Worm (Caenorhabditis elegans): ENCODE data around the gene Y26G10.6.

The Y26G10.6 gene

DNA sequence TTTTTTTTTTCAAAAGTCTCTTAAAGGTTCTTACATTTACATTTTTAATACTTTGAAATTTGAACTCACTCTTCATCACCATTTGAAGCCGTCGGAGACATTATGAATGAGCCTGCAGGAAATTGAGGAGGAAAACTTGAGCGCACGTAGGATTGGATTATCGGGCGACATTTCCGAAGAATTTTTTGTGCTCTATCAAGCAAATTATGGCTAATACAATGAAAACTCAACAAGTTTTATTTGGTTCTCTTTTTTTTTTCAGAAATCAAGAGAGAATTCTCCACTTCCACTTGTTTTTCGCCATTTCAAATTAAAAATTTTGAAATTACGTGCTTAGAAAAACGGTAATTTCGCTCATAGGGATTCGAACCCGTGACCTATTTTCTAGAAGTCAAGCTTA lies 32.1 kb upstream of the Y26G10.6 start, which contains the start of gene F59A1.12:
Gene F59A1.12, minus strand, starts transcription at position 101 of the 400 bp plus-strand sequence.
- TF ChIP-seq jun-1 (tag; optimal IDR thresholded peaks at IDR 0.05) (no peak), daf-12 (tag; optimal IDR thresholded peaks at IDR 0.05) (no peak), ama-1 (optimal IDR thresholded peaks at IDR 0.05) (no peak), hmg-11 (tag; optimal IDR thresholded peaks at IDR 0.05) (no peak), elt-3 (tag; optimal IDR thresholded peaks at IDR 0.05) (no peak), nhr-43 (tag; optimal IDR thresholded peaks at IDR 0.05; ENCODE audit: poor library complexity, severe bottlenecking) (no peak), egl-27 (tag; optimal IDR thresholded peaks at IDR 0.05) (no peak), lsy-12 (tag; optimal IDR thresholded peaks at IDR 0.05) (no peak), unc-62 (GFP tag; optimal IDR thresholded peaks at IDR 0.05) (no peak), nhr-28 (tag; optimal IDR thresholded peaks at IDR 0.05) (no peak), zag-1 (tag; optimal IDR thresholded peaks at IDR 0.05) (no peak), lin-15B (tag; optimal IDR thresholded peaks at IDR 0.05) (no peak)

DNA sequence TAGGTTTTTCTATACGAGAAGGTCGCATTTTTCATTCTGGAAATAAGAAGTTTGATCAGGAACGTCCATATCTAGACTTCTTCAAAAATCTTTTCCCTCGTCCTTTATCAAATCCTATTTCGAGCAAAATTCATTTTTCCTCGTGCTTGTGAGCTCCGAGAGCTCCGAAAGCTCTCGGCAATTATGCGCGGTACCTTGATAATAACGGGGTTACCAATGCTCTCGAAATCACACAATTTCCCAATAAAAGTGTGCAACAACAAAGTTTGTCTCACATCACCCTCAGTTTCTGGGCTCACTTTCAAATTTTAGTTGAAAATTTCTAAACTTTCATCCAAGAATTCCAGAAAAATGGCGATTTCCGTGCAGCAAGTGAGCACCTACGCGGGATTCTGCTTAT lies 31.2 kb upstream of the Y26G10.6 start, which contains the start of gene str-89:
Gene str-89, plus strand, starts transcription at position 301 of the 400 bp plus-strand sequence.
- TF ChIP-seq nhr-77 (tag; optimal IDR thresholded peaks at IDR 0.05) = no peak
- TF ChIP-seq eor-1 (tag; optimal IDR thresholded peaks at IDR 0.05) = no peak
- TF ChIP-seq R02D3.7 (tag; optimal IDR thresholded peaks at IDR 0.05) = no peak
- no peak for TF ChIP-seq elt-2 (tag; optimal IDR thresholded peaks at IDR 0.05)
- TF ChIP-seq nhr-28 (tag; optimal IDR thresholded peaks at IDR 0.05) = no peak
- no peak for TF ChIP-seq snpc-4 (tag; optimal IDR thresholded peaks at IDR 0.05)
- TF ChIP-seq ama-1 (optimal IDR thresholded peaks at IDR 0.05) = no peak
- TF ChIP-seq fkh-2 (tag; optimal IDR thresholded peaks at IDR 0.05) = no peak
- TF ChIP-seq nhr-43 (tag; optimal IDR thresholded peaks at IDR 0.05; ENCODE audit: poor library complexity, severe bottlenecking) = no peak
- no peak for TF ChIP-seq nhr-76 (tag; optimal IDR thresholded peaks at IDR 0.05)
- TF ChIP-seq pha-4 (tag; optimal IDR thresholded peaks at IDR 0.05) = no peak
- no peak for TF ChIP-seq lin-39 (tag; optimal IDR thresholded peaks at IDR 0.05)
- TF ChIP-seq nfya-1 (tag; optimal IDR thresholded peaks at IDR 0.05; ENCODE audit: insufficient read depth) = no peak
- no peak for TF ChIP-seq daf-12 (tag; optimal IDR thresholded peaks at IDR 0.05)
- no peak for TF ChIP-seq skn-1 (tag; optimal IDR thresholded peaks at IDR 0.05)
- TF ChIP-seq unc-62 (GFP tag; optimal IDR thresholded peaks at IDR 0.05) = no peak
- no peak for TF ChIP-seq nhr-25 (tag; optimal IDR thresholded peaks at IDR 0.05)
- TF ChIP-seq jun-1 (tag; optimal IDR thresholded peaks at IDR 0.05) = no peak
- no peak for TF ChIP-seq ceh-82 (tag; optimal IDR thresholded peaks at IDR 0.05)
- TF ChIP-seq tbx-2 (tag; optimal IDR thresholded peaks at IDR 0.05) = no peak

DNA sequence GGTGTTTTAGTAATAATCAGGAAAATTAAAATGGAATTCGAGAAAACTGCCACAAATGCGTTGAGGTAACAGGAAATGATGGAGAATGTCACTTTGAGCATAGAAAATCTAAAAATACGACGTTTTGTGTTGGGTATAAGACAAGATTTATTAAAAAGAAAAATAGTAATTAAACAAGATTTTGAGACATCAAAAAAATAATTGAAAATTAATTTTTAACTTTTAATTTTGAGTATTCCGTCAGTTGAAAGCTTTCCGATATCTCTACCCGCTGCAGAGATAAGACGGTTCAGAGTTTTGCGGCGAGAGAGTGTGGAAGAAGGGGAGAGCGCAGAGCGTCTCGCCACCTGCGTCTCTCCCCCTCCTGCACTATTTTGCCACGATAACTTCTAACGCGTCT lies 26.4 kb upstream of the Y26G10.6 start, which contains the start of gene str-93:
Gene str-93, minus strand, starts transcription at position 101 of the 400 bp plus-strand sequence.
- TF ChIP-seq R02D3.7 (tag; optimal IDR thresholded peaks at IDR 0.05) (no peak), ZK546.5 (tag; optimal IDR thresholded peaks at IDR 0.05) (no peak), fos-1 (tag; optimal IDR thresholded peaks at IDR 0.05) (no peak), eor-1 (tag; optimal IDR thresholded peaks at IDR 0.05) (no peak), nhr-25 (tag; optimal IDR thresholded peaks at IDR 0.05) (no peak), jun-1 (tag; optimal IDR thresholded peaks at IDR 0.05) (no peak), nhr-28 (tag; optimal IDR thresholded peaks at IDR 0.05) (no peak), mdl-1 (tag; optimal IDR thresholded peaks at IDR 0.05) (no peak)

DNA sequence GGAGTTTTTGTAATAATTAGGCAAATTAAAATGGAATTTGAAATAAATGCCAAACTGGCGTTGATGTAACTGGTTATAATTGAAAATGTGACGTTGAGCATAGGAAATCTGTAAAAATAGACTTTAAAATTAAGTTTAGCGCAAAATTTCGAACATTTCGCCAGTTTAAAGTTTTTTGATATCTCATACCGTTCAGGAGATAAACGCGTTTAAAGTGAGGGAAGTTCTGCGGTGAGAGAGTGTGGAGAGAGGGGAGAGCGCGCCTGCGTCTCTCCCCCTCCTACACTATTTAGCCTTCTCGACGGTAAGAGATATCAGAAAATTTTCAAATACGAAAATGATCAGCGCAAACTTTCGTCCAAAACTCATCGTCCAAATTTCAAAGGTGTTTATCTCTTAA lies 23.2 kb upstream of the Y26G10.6 start, which contains the start of gene str-92:
Gene str-92, minus strand, starts transcription at position 101 of the 400 bp plus-strand sequence.
- TF ChIP-seq nhr-25 (tag; optimal IDR thresholded peaks at IDR 0.05) (no peak), unc-39 (tag; optimal IDR thresholded peaks at IDR 0.05) (no peak), elt-1 (tag; optimal IDR thresholded peaks at IDR 0.05) (no peak), unc-62 (GFP tag; optimal IDR thresholded peaks at IDR 0.05) (no peak)

DNA sequence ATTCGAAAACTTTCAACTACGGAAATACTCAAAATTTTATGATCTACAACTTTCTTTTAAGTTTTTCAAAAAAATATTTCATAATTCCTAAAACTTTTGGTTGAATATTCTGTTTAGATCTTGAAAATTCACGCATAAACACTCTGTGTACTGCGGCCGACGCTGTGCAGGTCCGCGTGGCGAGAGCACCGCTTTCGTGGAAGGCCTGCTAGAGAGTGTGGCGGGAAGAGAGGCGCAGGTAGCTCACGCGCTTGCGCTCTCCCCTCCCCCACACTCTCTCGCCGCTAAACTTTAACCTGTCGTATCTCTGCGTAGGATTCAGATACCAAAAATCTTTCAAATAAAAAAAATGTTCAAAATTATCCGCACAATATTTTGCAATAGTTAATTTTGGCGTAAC lies 16.5 kb upstream of the Y26G10.6 start:
- TF ChIP-seq ZK546.5 (tag; optimal IDR thresholded peaks at IDR 0.05) (no peak), jun-1 (tag; optimal IDR thresholded peaks at IDR 0.05) (no peak), nhr-12 (tag; optimal IDR thresholded peaks at IDR 0.05) (no peak), fkh-10 (GFP tag; optimal IDR thresholded peaks at IDR 0.05) (no peak), ceh-82 (tag; optimal IDR thresholded peaks at IDR 0.05) (no peak), ceh-16 (tag; optimal IDR thresholded peaks at IDR 0.05) (no peak), lin-39 (tag; optimal IDR thresholded peaks at IDR 0.05) (no peak), tbx-2 (tag; optimal IDR thresholded peaks at IDR 0.05) (no peak), nfya-1 (tag; optimal IDR thresholded peaks at IDR 0.05; ENCODE audit: insufficient read depth) (no peak), mml-1 (tag; optimal IDR thresholded peaks at IDR 0.05) (no peak), eor-1 (tag; optimal IDR thresholded peaks at IDR 0.05) (no peak), nhr-28 (tag; optimal IDR thresholded peaks at IDR 0.05) (no peak), mdl-1 (tag; optimal IDR thresholded peaks at IDR 0.05) (no peak), hmg-11 (tag; optimal IDR thresholded peaks at IDR 0.05) (no peak), ama-1 (optimal IDR thresholded peaks at IDR 0.05) (no peak), nhr-237 (tag; optimal IDR thresholded peaks at IDR 0.05) (no peak)

Measured in whole organism, L3 larva.